Fruit fly (Drosophila melanogaster) whole organism, embryonic: ENCODE results near the gene Gr98c.

Experiments
- Aef1 ChIP-seq: fragments of 200-800 bp; sonication (Bioruptor generic); IDR thresholded peaks from 3 replicates; pipeline ENCODE4 v1.3.6; 2022; ENCODE audit warnings: missing biosample characterization, missing genetic modification characterization
- CG10209 ChIP-seq: fragments of 200-800 bp; sonication (Bioruptor generic); optimal IDR thresholded peaks from 3 replicates; lab custom pipeline; 2017; ENCODE audit warnings: missing biosample characterization, mild to moderate bottlenecking, missing genetic modification characterization, missing genetic modification reagents
- CG10274 ChIP-seq: fragments of 200-800 bp; sonication (Bioruptor generic); optimal IDR thresholded peaks from 3 replicates; lab custom pipeline; 2017; ENCODE audit warnings: missing biosample characterization, mild to moderate bottlenecking, missing genetic modification characterization
- CG10565 ChIP-seq: fragments of 200-800 bp; sonication (Bioruptor generic); optimal IDR thresholded peaks from 3 replicates; lab custom pipeline; 2016; ENCODE audit warnings: missing biosample characterization, mild to moderate bottlenecking, missing genetic modification characterization
- CG10979 ChIP-seq: fragments of 200-800 bp; sonication (Bioruptor generic); optimal IDR thresholded peaks from 2 replicates; lab custom pipeline; 2018; ENCODE audit warnings: missing biosample characterization, mild to moderate bottlenecking, missing genetic modification characterization, moderate library complexity
- CG11695 ChIP-seq: fragments of 200-800 bp; sonication (Bioruptor generic); IDR thresholded peaks from 3 replicates; pipeline ENCODE4 v1.3.6; 2022; ENCODE audit warnings: missing biosample characterization, missing genetic modification characterization
- CG13287 ChIP-seq: fragments of 200-800 bp; sonication (Bioruptor generic); IDR thresholded peaks from 2 replicates; pipeline ENCODE4 v1.3.6; 2022; ENCODE audit warnings: missing biosample characterization, missing genetic modification characterization; ENCODE audit not compliant: partially characterized antibody
- CG13775 ChIP-seq: fragments of 200-800 bp; sonication (Bioruptor generic); optimal IDR thresholded peaks from 3 replicates; lab custom pipeline; 2017; ENCODE audit warnings: missing biosample characterization, mild to moderate bottlenecking, missing genetic modification characterization
- CG15073 ChIP-seq: fragments of 200-800 bp; sonication (Bioruptor generic); optimal IDR thresholded peaks from 2 replicates; lab custom pipeline; 2016; ENCODE audit warnings: missing biosample characterization, missing genetic modification characterization
- CG18262 ChIP-seq: fragments of 200-800 bp; optimal IDR thresholded peaks from 3 replicates; lab custom pipeline; 2019; ENCODE audit warnings: missing biosample characterization, mild to moderate bottlenecking, missing genetic modification characterization, moderate library complexity
- CG1832 ChIP-seq: fragments of 200-800 bp; sonication (Bioruptor generic); optimal IDR thresholded peaks from 2 replicates; lab custom pipeline; 2017; ENCODE audit warnings: missing biosample characterization, mild to moderate bottlenecking, missing genetic modification characterization, inconsistent platforms
- CG18599 ChIP-seq: fragments of 200-800 bp; sonication (Bioruptor generic); optimal IDR thresholded peaks from 3 replicates; lab custom pipeline; 2017; ENCODE audit warnings: missing biosample characterization, missing genetic modification characterization, mild to moderate bottlenecking, moderate library complexity, missing genetic modification reagents
- CG18619 ChIP-seq: fragments of 200-800 bp; sonication (Bioruptor generic); optimal IDR thresholded peaks from 3 replicates; lab custom pipeline; 2017; ENCODE audit warnings: missing biosample characterization, mild to moderate bottlenecking, missing genetic modification characterization
- CG31388 ChIP-seq: fragments of 200-800 bp; sonication (Bioruptor generic); optimal IDR thresholded peaks from 2 replicates; lab custom pipeline; 2016; ENCODE audit warnings: missing biosample characterization, missing genetic modification characterization
- CG32532 ChIP-seq: fragments of 200-800 bp; sonication (Bioruptor generic); IDR thresholded peaks from 2 replicates; pipeline ENCODE4 v1.3.6; 2022; ENCODE audit warnings: missing biosample characterization, missing genetic modification characterization
- CG32767 ChIP-seq: fragments of 200-800 bp; sonication (Bioruptor generic); IDR thresholded peaks from 2 replicates; pipeline ENCODE4 v1.3.6; 2022; ENCODE audit warnings: missing biosample characterization, missing genetic modification characterization
- CG3838 ChIP-seq: fragments of 200-800 bp; sonication (Bioruptor generic); optimal IDR thresholded peaks from 3 replicates; lab custom pipeline; 2016; ENCODE audit warnings: missing biosample characterization, missing genetic modification characterization
- CG4617 ChIP-seq: fragments of 200-800 bp; sonication (Bioruptor generic); optimal IDR thresholded peaks from 3 replicates; lab custom pipeline; 2016; ENCODE audit warnings: missing biosample characterization, missing genetic modification characterization, borderline replicate concordance
- CG6683 ChIP-seq: fragments of 200-800 bp; sonication (Bioruptor generic); optimal IDR thresholded peaks from 2 replicates; lab custom pipeline; 2017; ENCODE audit warnings: missing biosample characterization, mild to moderate bottlenecking, missing genetic modification characterization, missing genetic modification reagents
- CG6689 ChIP-seq: fragments of 200-800 bp; sonication (Bioruptor generic); IDR thresholded peaks from 2 replicates; pipeline ENCODE4 v1.3.6; 2022; ENCODE audit warnings: missing biosample characterization, missing genetic modification characterization
- CG7928 ChIP-seq: fragments of 200-800 bp; sonication (Bioruptor generic); optimal IDR thresholded peaks from 2 replicates; lab custom pipeline; 2017; ENCODE audit warnings: missing biosample characterization, mild to moderate bottlenecking, missing genetic modification characterization
- CG8089 ChIP-seq: fragments of 200-800 bp; sonication (Bioruptor generic); optimal IDR thresholded peaks from 3 replicates; lab custom pipeline; 2016; ENCODE audit warnings: missing biosample characterization, missing genetic modification characterization
- CG8924 ChIP-seq: fragments of 200-800 bp; optimal IDR thresholded peaks from 3 replicates; lab custom pipeline; 2019; ENCODE audit warnings: missing biosample characterization, mild to moderate bottlenecking, missing genetic modification characterization, moderate library complexity
- Dip3 ChIP-seq: fragments of 200-800 bp; sonication (Bioruptor generic); optimal IDR thresholded peaks from 3 replicates; lab custom pipeline; 2016; ENCODE audit warnings: missing biosample characterization, missing genetic modification characterization
- Hr51 ChIP-seq, 2 experiments: fragments of 200-800 bp; sonication (Bioruptor generic); optimal IDR thresholded peaks; 2 replicates in 1 of 2; 3 replicates in 1 of 2; lab custom pipeline; 2016 to 2018; ENCODE audit warnings: missing biosample characterization in 2 of 2, missing genetic modification characterization in 2 of 2, mild to moderate bottlenecking in 1 of 2, moderate library complexity in 1 of 2
- NC2β ChIP-seq: fragments of 200-800 bp; sonication (Bioruptor generic); optimal IDR thresholded peaks from 2 replicates; lab custom pipeline; 2016; ENCODE audit warnings: missing biosample characterization, missing genetic modification characterization
- NFAT ChIP-seq: fragments of 200-800 bp; sonication (Bioruptor generic); IDR thresholded peaks from 2 replicates; pipeline ENCODE4 v1.3.6; 2022; ENCODE audit warnings: missing biosample characterization, missing genetic modification characterization
- Poxn ChIP-seq: fragments of 200-800 bp; sonication (Bioruptor generic); IDR thresholded peaks from 2 replicates; pipeline ENCODE4 v1.3.6; 2022; ENCODE audit warnings: missing biosample characterization, missing genetic modification characterization
- Six4 ChIP-seq: fragments of 200-800 bp; sonication (Bioruptor generic); optimal IDR thresholded peaks from 2 replicates; lab custom pipeline; 2016; ENCODE audit warnings: missing biosample characterization, missing genetic modification characterization
- Sry-δ ChIP-seq: fragments of 200-800 bp; sonication (Bioruptor generic); optimal IDR thresholded peaks from 2 replicates; lab custom pipeline; 2016; ENCODE audit warnings: missing biosample characterization, missing genetic modification characterization
- TFAM ChIP-seq: fragments of 200-800 bp; sonication (Bioruptor generic); optimal IDR thresholded peaks from 2 replicates; lab custom pipeline; 2017; ENCODE audit warnings: missing biosample characterization, missing genetic modification characterization, inconsistent platforms
- bbx ChIP-seq: fragments of 200-800 bp; sonication (Bioruptor generic); IDR thresholded peaks from 2 replicates; pipeline ENCODE4 v1.3.6; 2022; ENCODE audit warnings: missing biosample characterization, missing genetic modification characterization; ENCODE audit not compliant: partially characterized antibody
- dmrt11E ChIP-seq: fragments of 200-800 bp; sonication (Bioruptor generic); optimal IDR thresholded peaks from 3 replicates; lab custom pipeline; 2018; ENCODE audit warnings: missing biosample characterization, mild to moderate bottlenecking, missing genetic modification characterization, moderate library complexity
- fd102C ChIP-seq: fragments of 200-800 bp; sonication (Bioruptor generic); optimal IDR thresholded peaks from 2 replicates; lab custom pipeline; 2018; ENCODE audit warnings: missing biosample characterization, mild to moderate bottlenecking, missing genetic modification characterization, moderate library complexity
- jing ChIP-seq: fragments of 200-800 bp; sonication (Bioruptor generic); optimal IDR thresholded peaks from 2 replicates; lab custom pipeline; 2018; ENCODE audit warnings: missing biosample characterization, mild to moderate bottlenecking, missing genetic modification characterization
- kah ChIP-seq: fragments of 200-800 bp; sonication (Bioruptor generic); optimal IDR thresholded peaks from 2 replicates; lab custom pipeline; 2018; ENCODE audit warnings: missing biosample characterization, mild to moderate bottlenecking, missing genetic modification characterization
- kni ChIP-seq: fragments of 200-800 bp; sonication (Bioruptor generic); optimal IDR thresholded peaks from 3 replicates; lab custom pipeline; 2017; ENCODE audit warnings: mild to moderate bottlenecking, missing biosample characterization, missing genetic modification reagents, missing genetic modification characterization
- lilli ChIP-seq: fragments of 200-800 bp; sonication (Bioruptor generic); optimal IDR thresholded peaks from 3 replicates; lab custom pipeline; 2016; ENCODE audit warnings: missing biosample characterization, missing genetic modification characterization
- lov ChIP-seq, 2 experiments: fragments of 200-800 bp in 1 of 2; fragments of >200 bp in 1 of 2; sonication (Bioruptor generic) in 1 of 2; IDR thresholded peaks in 1 of 2; optimal IDR thresholded peaks in 1 of 2; 2 replicates in 1 of 2; 3 replicates in 1 of 2; pipeline versions ENCODE4 v1.3.6 to Lab custom; 2017 to 2022; ENCODE audit warnings: missing biosample characterization in 1 of 2, missing genetic modification characterization in 1 of 2
- mld ChIP-seq: fragments of 200-800 bp; sonication (Bioruptor generic); IDR thresholded peaks from 3 replicates; pipeline ENCODE4 v1.3.6; 2022; ENCODE audit warnings: missing biosample characterization, missing genetic modification characterization; ENCODE audit not compliant: partially characterized antibody
- nerfin-1 ChIP-seq: fragments of 200-800 bp; sonication (Bioruptor generic); optimal IDR thresholded peaks from 3 replicates; lab custom pipeline; 2019; ENCODE audit warnings: missing biosample characterization, mild to moderate bottlenecking, missing genetic modification characterization, moderate library complexity
- nmo ChIP-seq: fragments of 200-800 bp; sonication (Bioruptor generic); optimal IDR thresholded peaks from 2 replicates; lab custom pipeline; 2018; ENCODE audit warnings: missing biosample characterization, mild to moderate bottlenecking, missing genetic modification characterization, moderate library complexity
- pzg ChIP-seq: fragments of 200-800 bp; sonication (Bioruptor generic); optimal IDR thresholded peaks from 3 replicates; lab custom pipeline; 2018; ENCODE audit warnings: missing biosample characterization, mild to moderate bottlenecking, missing genetic modification characterization, moderate library complexity
- repo ChIP-seq: fragments of 200-800 bp; sonication (Bioruptor generic); optimal IDR thresholded peaks from 2 replicates; lab custom pipeline; 2016; ENCODE audit warnings: missing biosample characterization, missing genetic modification characterization
- so ChIP-seq: fragments of 200-800 bp; sonication (Bioruptor generic); IDR thresholded peaks from 3 replicates; pipeline ENCODE4 v1.3.6; 2022; ENCODE audit warnings: missing biosample characterization, missing genetic modification characterization
- tio ChIP-seq: fragments of 200-800 bp; sonication (Bioruptor generic); optimal IDR thresholded peaks from 2 replicates; lab custom pipeline; 2017; ENCODE audit warnings: missing biosample characterization, missing genetic modification characterization, inconsistent platforms
- toy ChIP-seq: fragments of 200-800 bp; sonication (Bioruptor generic); IDR thresholded peaks from 2 replicates; pipeline ENCODE4 v1.3.6; 2022; ENCODE audit warnings: missing biosample characterization, missing genetic modification characterization
- trem ChIP-seq: fragments of 200-800 bp; optimal IDR thresholded peaks from 3 replicates; lab custom pipeline; 2019; ENCODE audit warnings: missing biosample characterization, mild to moderate bottlenecking, missing genetic modification characterization, moderate library complexity
- vnd ChIP-seq: fragments of 200-800 bp; sonication (Bioruptor generic); IDR thresholded peaks from 3 replicates; pipeline ENCODE4 v1.3.6; 2022; ENCODE audit warnings: missing biosample characterization, missing genetic modification characterization; ENCODE audit not compliant: partially characterized antibody

Gr98c gene

dm6 chr3R:27554964-27555363, 10.7 kb downstream of the Gr98c start (continued):
- TF ChIP-seq lov (optimal IDR thresholded peaks at IDR 0.05; lab: Kevin White, UChicago) (no peak), lov (GFP tag; IDR thresholded peaks at IDR 0.05; lab: Robert Waterston, UW) (peak; percentile 84), CG6683 (peak; percentile 51), CG15073 (GFP tag; lab: Kevin White, UChicago) (no peak), CG10274 (peak; percentile 52), so (peak; percentile 85), CG3838 (GFP tag; lab: Kevin White, UChicago) (peak; percentile 32), lilli (peak; percentile 61), CG10979 (tag; lab: Kevin White, UChicago) (peak; percentile 85), repo (peak; percentile 45), Dip3 (peak; percentile 34), mld (GFP tag; lab: Robert Waterston, UW) (no peak), Aef1 (GFP tag; lab: Robert Waterston, UW) (peak; percentile 64), Sry-δ (GFP tag; lab: Kevin White, UChicago) (peak; percentile 36), NC2β (GFP tag; lab: Kevin White, UChicago) (peak; percentile 67), nmo (GFP tag; lab: Kevin White, UChicago) (peak; percentile 89), Six4 (GFP tag; lab: Kevin White, UChicago) (peak; percentile 75), pzg (GFP tag; lab: Kevin White, UChicago) (no peak), jing (GFP tag; lab: Kevin White, UChicago) (peak; percentile 69), TFAM (no peak), CG32532 (GFP tag; lab: Robert Waterston, UW) (peak; percentile 73), CG13287 (GFP tag; lab: Robert Waterston, UW) (no peak), nerfin-1 (tag; lab: Kevin White, UChicago) (peak; percentile 78), CG18619 (GFP tag; lab: Kevin White, UChicago) (peak; percentile 68), CG13775 (GFP tag; lab: Kevin White, UChicago) (peak; percentile 71), CG8089 (GFP tag; lab: Kevin White, UChicago) (peak; percentile 60), tio (GFP tag; lab: Kevin White, UChicago) (peak; percentile 68), kni (GFP tag; lab: Kevin White, UChicago) (no peak), CG31388 (GFP tag; lab: Kevin White, UChicago) (peak; percentile 25), CG10209 (GFP tag; lab: Kevin White, UChicago) (peak; percentile 74), NFAT (GFP tag; lab: Robert Waterston, UW) (peak; percentile 65), CG6689 (GFP tag; lab: Robert Waterston, UW) (peak; percentile 80), CG11695 (GFP tag; lab: Robert Waterston, UW) (peak; percentile 79; the same call in 2 of the 3 replicates), CG1832 (GFP tag; lab: Kevin White, UChicago) (no peak), toy (0 out of 2 replicates have a peak, but pooled peaks have one; percentile 56), CG8924 (peak; percentile 83), fd102C (no peak), bbx (GFP tag; lab: Robert Waterston, UW) (no peak), kah (GFP tag; lab: Kevin White, UChicago) (peak; percentile 72), CG18262 (tag; lab: Kevin White, UChicago) (peak; percentile 89), vnd (GFP tag; lab: Robert Waterston, UW) (no peak), CG18599 (GFP tag; lab: Kevin White, UChicago) (peak; percentile 78), CG4617 (peak; percentile 32), CG10565 (no peak), dmrt11E (tag; lab: Kevin White, UChicago) (peak; percentile 85), Hr51 (GFP tag; optimal IDR thresholded peaks at IDR 0.05; lab: Kevin White, UChicago) (peak; percentile 57 to 89), trem (tag; lab: Kevin White, UChicago) (peak; percentile 71), CG7928 (GFP tag; lab: Kevin White, UChicago) (no peak), CG32767 (GFP tag; lab: Robert Waterston, UW) (peak; percentile 78), Poxn (no peak)
